Fruit fly (Drosophila melanogaster) whole organism, embryonic: ENCODE results near the gene CG34450.

Experiments
- Adf1 ChIP-seq: fragments of 200-800 bp; sonication (Bioruptor generic); IDR thresholded peaks from 2 replicates; pipeline ENCODE4 v1.3.6; 2022; ENCODE audit warnings: missing biosample characterization, missing genetic modification characterization
- Atf3 ChIP-seq: fragments of 200-800 bp; sonication (Bioruptor generic); optimal IDR thresholded peaks from 3 replicates; lab custom pipeline; 2016; ENCODE audit warnings: missing biosample characterization, missing genetic modification characterization
- Awh ChIP-seq: fragments of 200-800 bp; sonication (Bioruptor generic); IDR thresholded peaks from 2 replicates; pipeline ENCODE4, ENCODE4 v1.3.6; 2022; ENCODE audit warnings: missing biosample characterization, missing genetic modification characterization
- CG12155 ChIP-seq: fragments of 200-800 bp; sonication (Bioruptor generic); optimal IDR thresholded peaks from 3 replicates; lab custom pipeline; 2016; ENCODE audit warnings: missing biosample characterization, missing genetic modification characterization
- CG12659 ChIP-seq: fragments of 200-800 bp; sonication (Bioruptor generic); optimal IDR thresholded peaks from 3 replicates; lab custom pipeline; 2017; ENCODE audit warnings: mild to moderate bottlenecking, missing biosample characterization, missing genetic modification reagents, missing genetic modification characterization
- CG14441 ChIP-seq: fragments of 200-800 bp; sonication (Bioruptor generic); IDR thresholded peaks from 2 replicates; pipeline ENCODE4 v1.3.6; 2022; ENCODE audit warnings: missing biosample characterization, missing genetic modification characterization
- CG14965 ChIP-seq: fragments of 200-800 bp; sonication (Bioruptor generic); optimal IDR thresholded peaks from 2 replicates; lab custom pipeline; 2016; ENCODE audit warnings: missing biosample characterization, missing genetic modification characterization, borderline replicate concordance
- CG15073 ChIP-seq: fragments of 200-800 bp; sonication (Bioruptor generic); optimal IDR thresholded peaks from 2 replicates; lab custom pipeline; 2016; ENCODE audit warnings: missing biosample characterization, missing genetic modification characterization
- CG1529 ChIP-seq: fragments of 200-800 bp; sonication (Bioruptor generic); optimal IDR thresholded peaks from 3 replicates; lab custom pipeline; 2018; ENCODE audit warnings: missing biosample characterization, missing genetic modification characterization
- CG16815 ChIP-seq: fragments of 200-800 bp; sonication (Bioruptor generic); optimal IDR thresholded peaks from 3 replicates; lab custom pipeline; 2017; ENCODE audit warnings: missing biosample characterization, mild to moderate bottlenecking, missing genetic modification characterization
- CG17359 ChIP-seq: fragments of 200-800 bp; sonication (Bioruptor generic); optimal IDR thresholded peaks from 3 replicates; lab custom pipeline; 2018; ENCODE audit warnings: missing biosample characterization, mild to moderate bottlenecking, missing genetic modification characterization, moderate library complexity
- CG17385 ChIP-seq: fragments of 200-800 bp; sonication (Bioruptor generic); optimal IDR thresholded peaks from 3 replicates; lab custom pipeline; 2018; ENCODE audit warnings: missing biosample characterization, mild to moderate bottlenecking, missing genetic modification characterization
- CG2116 ChIP-seq: fragments of 200-800 bp; sonication (Bioruptor generic); optimal IDR thresholded peaks from 3 replicates; lab custom pipeline; 2018; ENCODE audit warnings: missing biosample characterization, mild to moderate bottlenecking, missing genetic modification characterization
- CG30403 ChIP-seq: fragments of 200-800 bp; sonication (Bioruptor generic); optimal IDR thresholded peaks from 3 replicates; lab custom pipeline; 2016; ENCODE audit warnings: missing biosample characterization, missing genetic modification characterization
- CG34422 ChIP-seq: fragments of 200-800 bp; sonication (Bioruptor generic); IDR thresholded peaks from 3 replicates; pipeline ENCODE4 v1.3.6; 2022; ENCODE audit warnings: missing biosample characterization, missing genetic modification characterization
- CG42726 ChIP-seq: fragments of 200-800 bp; sonication (Bioruptor generic); IDR thresholded peaks from 2 replicates; pipeline ENCODE4 v1.3.6; 2022; ENCODE audit warnings: missing biosample characterization, missing genetic modification characterization; ENCODE audit not compliant: partially characterized antibody
- CG4404 ChIP-seq: fragments of 200-800 bp; sonication (Bioruptor generic); IDR thresholded peaks from 2 replicates; pipeline ENCODE4 v1.3.6; 2022; ENCODE audit warnings: missing biosample characterization, missing genetic modification characterization
- CG5180 ChIP-seq: fragments of 200-800 bp; sonication (Bioruptor generic); optimal IDR thresholded peaks from 3 replicates; lab custom pipeline; 2017; ENCODE audit warnings: missing biosample characterization, missing genetic modification characterization, mild to moderate bottlenecking, moderate library complexity, missing genetic modification reagents
- CG7839 ChIP-seq: fragments of 200-800 bp; sonication (Bioruptor generic); optimal IDR thresholded peaks from 3 replicates; lab custom pipeline; 2018; ENCODE audit warnings: missing biosample characterization, mild to moderate bottlenecking, missing genetic modification characterization, moderate library complexity
- CG7963 ChIP-seq: fragments of 200-800 bp; sonication (Bioruptor generic); IDR thresholded peaks from 3 replicates; pipeline ENCODE4 v1.3.6; 2022; ENCODE audit warnings: missing biosample characterization, missing genetic modification characterization; ENCODE audit not compliant: partially characterized antibody
- CG7987 ChIP-seq: fragments of 200-800 bp; sonication (Bioruptor generic); optimal IDR thresholded peaks from 2 replicates; lab custom pipeline; 2018; ENCODE audit warnings: missing biosample characterization, mild to moderate bottlenecking, missing genetic modification characterization, moderate library complexity
- CG8944 ChIP-seq: fragments of 200-800 bp; sonication (Bioruptor generic); optimal IDR thresholded peaks from 3 replicates; lab custom pipeline; 2016; ENCODE audit warnings: missing biosample characterization, missing genetic modification characterization
- Camta ChIP-seq: fragments of 200-800 bp; sonication (Bioruptor generic); optimal IDR thresholded peaks from 2 replicates; lab custom pipeline; 2016; ENCODE audit warnings: missing biosample characterization, missing genetic modification characterization
- Eip74EF ChIP-seq, 2 experiments: fragments of 200-800 bp in 1 of 2; fragments of >200 bp in 1 of 2; sonication (Bioruptor generic) in 1 of 2; optimal IDR thresholded peaks; 2 replicates each; lab custom pipeline; 2017 to 2019; ENCODE audit warnings: missing biosample characterization in 2 of 2, missing genetic modification characterization in 2 of 2, mild to moderate bottlenecking in 1 of 2, moderate library complexity in 1 of 2
- H15 ChIP-seq: fragments of 200-800 bp; sonication (Bioruptor generic); IDR thresholded peaks from 3 replicates; pipeline ENCODE4 v1.3.6; 2022; ENCODE audit warnings: missing biosample characterization, missing genetic modification characterization
- HHEX ChIP-seq: fragments of 200-800 bp; sonication (Bioruptor generic); optimal IDR thresholded peaks from 3 replicates; lab custom pipeline; 2017; ENCODE audit warnings: missing biosample characterization, mild to moderate bottlenecking, missing genetic modification characterization, missing genetic modification reagents
- HLH3B ChIP-seq: fragments of 200-800 bp; sonication (Bioruptor generic); IDR thresholded peaks from 2 replicates; pipeline ENCODE4 v1.3.6; 2022; ENCODE audit warnings: missing biosample characterization, missing genetic modification characterization
- Hand ChIP-seq: fragments of 200-800 bp; sonication (Bioruptor generic); optimal IDR thresholded peaks from 2 replicates; lab custom pipeline; 2017; ENCODE audit warnings: mild to moderate bottlenecking, missing biosample characterization, missing genetic modification reagents, missing genetic modification characterization
- HmgD ChIP-seq: fragments of 200-800 bp; sonication (Bioruptor generic); optimal IDR thresholded peaks from 3 replicates; lab custom pipeline; 2016; ENCODE audit warnings: missing biosample characterization, missing genetic modification characterization
- HmgZ ChIP-seq: fragments of 200-800 bp; sonication (Bioruptor generic); optimal IDR thresholded peaks from 2 replicates; lab custom pipeline; 2018; ENCODE audit warnings: missing biosample characterization, mild to moderate bottlenecking, missing genetic modification characterization
- Hr78 ChIP-seq, 2 experiments: fragments of 200-800 bp in 1 of 2; fragments of >200 bp in 1 of 2; sonication (Bioruptor generic) in 1 of 2; optimal IDR thresholded peaks; 2 replicates each; lab custom pipeline; 2017 to 2019; ENCODE audit warnings: missing biosample characterization in 2 of 2, missing genetic modification characterization in 2 of 2, mild to moderate bottlenecking in 1 of 2, moderate library complexity in 1 of 2
- Jarid2 ChIP-seq: fragments of 200-800 bp; sonication (Bioruptor generic); optimal IDR thresholded peaks from 3 replicates; lab custom pipeline; 2017; ENCODE audit warnings: mild to moderate bottlenecking, missing biosample characterization, missing genetic modification reagents, missing genetic modification characterization
- Meics ChIP-seq: fragments of 200-800 bp; sonication (Bioruptor generic); optimal IDR thresholded peaks from 2 replicates; lab custom pipeline; 2017; ENCODE audit warnings: missing biosample characterization, mild to moderate bottlenecking, missing genetic modification characterization
- Side ChIP-seq: fragments of 200-800 bp; sonication (Bioruptor generic); optimal IDR thresholded peaks from 2 replicates; lab custom pipeline; 2016; ENCODE audit warnings: missing biosample characterization, missing genetic modification characterization
- Sox102F ChIP-seq: fragments of 200-800 bp; sonication (Bioruptor generic); optimal IDR thresholded peaks from 2 replicates; lab custom pipeline; 2018; ENCODE audit warnings: missing biosample characterization, mild to moderate bottlenecking, missing genetic modification characterization, moderate library complexity
- chif ChIP-seq, 2 experiments: fragments of 200-800 bp; sonication (Bioruptor generic); optimal IDR thresholded peaks; 3 replicates each; lab custom pipeline; 2016; ENCODE audit warnings: missing biosample characterization in 2 of 2, missing genetic modification characterization in 2 of 2
- ci ChIP-seq: fragments of 200-800 bp; sonication (Bioruptor generic); IDR thresholded peaks from 3 replicates; pipeline ENCODE4 v1.3.6; 2022; ENCODE audit warnings: missing biosample characterization, missing genetic modification characterization
- mirr ChIP-seq: fragments of 200-800 bp; sonication (Bioruptor generic); optimal IDR thresholded peaks from 3 replicates; lab custom pipeline; 2018; ENCODE audit warnings: missing biosample characterization, mild to moderate bottlenecking, missing genetic modification characterization
- nerfin-1 ChIP-seq: fragments of 200-800 bp; sonication (Bioruptor generic); optimal IDR thresholded peaks from 3 replicates; lab custom pipeline; 2019; ENCODE audit warnings: missing biosample characterization, mild to moderate bottlenecking, missing genetic modification characterization, moderate library complexity
- onecut ChIP-seq: fragments of 200-800 bp; sonication (Bioruptor generic); IDR thresholded peaks from 2 replicates; pipeline ENCODE4 v1.3.6; 2022; ENCODE audit warnings: missing biosample characterization, missing genetic modification characterization
- otp ChIP-seq: fragments of 200-800 bp; sonication (Bioruptor generic); IDR thresholded peaks from 3 replicates; pipeline ENCODE4, ENCODE4 v1.3.6; 2022; ENCODE audit warnings: missing biosample characterization, missing genetic modification characterization
- pnt ChIP-seq: fragments of 200-800 bp; sonication (Bioruptor generic); optimal IDR thresholded peaks from 3 replicates; lab custom pipeline; 2016; ENCODE audit warnings: missing biosample characterization, missing genetic modification characterization
- so ChIP-seq: fragments of 200-800 bp; sonication (Bioruptor generic); IDR thresholded peaks from 3 replicates; pipeline ENCODE4 v1.3.6; 2022; ENCODE audit warnings: missing biosample characterization, missing genetic modification characterization
- tgo ChIP-seq: fragments of 200-800 bp; sonication (Bioruptor generic); IDR thresholded peaks from 3 replicates; pipeline ENCODE4 v1.3.6; 2022; ENCODE audit warnings: missing biosample characterization, missing genetic modification characterization
- tup ChIP-seq: fragments of 200-800 bp; sonication (Bioruptor generic); optimal IDR thresholded peaks from 2 replicates; lab custom pipeline; 2016; ENCODE audit warnings: missing biosample characterization, mild to moderate bottlenecking, missing genetic modification characterization, moderate library complexity
- vvl ChIP-seq: fragments of 200-800 bp; sonication (Bioruptor generic); IDR thresholded peaks from 2 replicates; pipeline ENCODE4 v1.3.6; 2022; ENCODE audit warnings: missing biosample characterization, missing genetic modification characterization
- z ChIP-seq: fragments of 200-800 bp; sonication (Bioruptor generic); IDR thresholded peaks from 3 replicates; pipeline ENCODE4 v1.3.6; 2022; ENCODE audit warnings: missing biosample characterization, missing genetic modification characterization
- zfh1 ChIP-seq: fragments of 200-800 bp; sonication (Bioruptor generic); IDR thresholded peaks from 3 replicates; pipeline ENCODE4 v1.3.6; 2022; ENCODE audit warnings: missing biosample characterization, missing genetic modification characterization
- zfh2 ChIP-seq: fragments of 200-800 bp; sonication (Bioruptor generic); optimal IDR thresholded peaks from 2 replicates; lab custom pipeline; 2016; ENCODE audit warnings: missing biosample characterization, missing genetic modification characterization

The CG34450 gene

DNA sequence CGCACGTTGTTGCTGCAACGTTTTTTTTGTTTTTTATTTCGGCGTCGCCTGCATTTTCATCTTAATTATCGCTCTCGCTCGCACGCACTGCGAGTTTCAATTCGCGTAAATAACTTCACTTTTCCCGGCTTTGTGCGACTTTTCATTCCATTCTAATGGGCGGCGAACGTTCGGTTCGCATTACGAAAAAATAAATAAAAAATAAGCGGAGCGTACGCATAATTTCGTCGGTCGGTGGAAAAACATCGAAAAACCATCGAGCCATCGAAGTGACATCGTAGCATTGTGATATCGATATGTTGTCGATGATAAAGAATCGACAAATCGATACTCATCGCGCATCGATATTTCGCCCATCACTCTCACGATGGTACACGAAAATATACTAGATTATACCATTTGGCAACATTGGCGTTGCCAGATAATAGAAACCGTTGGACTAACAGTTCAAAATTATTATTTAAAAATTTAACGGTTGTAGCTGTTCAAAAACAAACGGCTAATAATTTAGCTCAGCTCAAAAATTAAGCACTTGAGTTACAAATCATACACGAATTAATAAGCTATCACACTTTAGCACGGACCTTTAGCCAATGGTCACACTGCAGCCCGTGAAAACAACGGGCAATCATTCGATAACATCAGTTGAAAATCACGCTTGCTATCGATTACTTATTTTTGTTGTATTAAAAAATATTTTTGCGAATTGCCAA is 25.9 kb upstream of the CG34450 start, which contains the start of the genes Zdhhc8 and BCL7-like (continued):
- TF ChIP-seq CG8944 (GFP tag; lab: Kevin White, UChicago) (peak; percentile 41), Eip74EF (GFP tag; optimal IDR thresholded peaks at IDR 0.05; lab: Kevin White, UChicago) (no peak), CG7987 (GFP tag; lab: Kevin White, UChicago) (no peak), Hr78 (GFP tag; optimal IDR thresholded peaks at IDR 0.05; lab: Kevin White, UChicago) (no peak), tgo (GFP tag; lab: Robert Waterston, UW) (no peak), HLH3B (0 out of 2 replicates have a peak, but pooled peaks have one; percentile 27), CG4404 (no peak), HmgZ (tag; lab: Kevin White, UChicago) (no peak), CG5180 (GFP tag; lab: Kevin White, UChicago) (no peak), CG1529 (GFP tag; lab: Kevin White, UChicago) (no peak), Camta (GFP tag; lab: Kevin White, UChicago) (no peak), pnt (no peak), CG7963 (GFP tag; lab: Robert Waterston, UW) (peak; percentile 98), z (GFP tag; lab: Robert Waterston, UW) (no peak), H15 (GFP tag; lab: Robert Waterston, UW) (no peak), Adf1 (no peak; the same call in 1 of the 2 replicates), CG12155 (GFP tag; lab: Kevin White, UChicago) (peak; percentile 27), nerfin-1 (tag; lab: Kevin White, UChicago) (no peak), zfh2 (GFP tag; lab: Kevin White, UChicago) (peak; percentile 41), CG12659 (GFP tag; lab: Kevin White, UChicago) (peak; percentile 78), CG14441 (GFP tag; lab: Robert Waterston, UW) (peak; percentile 34; the same call in 1 of the 2 replicates), Side (GFP tag; lab: Kevin White, UChicago) (no peak), CG14965 (no peak), Meics (GFP tag; lab: Kevin White, UChicago) (no peak), Atf3 (GFP tag; lab: Kevin White, UChicago) (no peak), CG16815 (GFP tag; lab: Kevin White, UChicago) (no peak), Jarid2 (GFP tag; lab: Kevin White, UChicago) (peak; percentile 59), tup (GFP tag; lab: Kevin White, UChicago) (no peak), Awh (GFP tag; lab: Robert Waterston, UW) (no peak), CG42726 (peak; percentile 98), otp (GFP tag; lab: Robert Waterston, UW) (no peak), Sox102F (peak; percentile 35), CG7839 (tag; lab: Kevin White, UChicago) (peak; percentile 28), CG30403 (GFP tag; lab: Kevin White, UChicago) (peak; percentile 56), CG17359 (tag; lab: Kevin White, UChicago) (no peak), ci (GFP tag; lab: Robert Waterston, UW) (no peak), so (GFP tag; lab: Robert Waterston, UW) (no peak), CG15073 (GFP tag; lab: Kevin White, UChicago) (no peak), chif (GFP tag; optimal IDR thresholded peaks at IDR 0.05; lab: Kevin White, UChicago) (peak; percentile 6 to 27), HHEX (no peak), mirr (no peak), CG17385 (GFP tag; lab: Kevin White, UChicago) (no peak), CG2116 (GFP tag; lab: Kevin White, UChicago) (peak; percentile 87), onecut (no peak), HmgD (GFP tag; lab: Kevin White, UChicago) (no peak), Hand (GFP tag; lab: Kevin White, UChicago) (peak; percentile 9), vvl (no peak), CG34422 (no peak; the same call in 2 of the 3 replicates), zfh1 (GFP tag; lab: Robert Waterston, UW) (peak; percentile 47; the same call in 2 of the 3 replicates)
